Fruit fly (Drosophila melanogaster): ENCODE measurements around the gene Vha13.

Vha13 gene

DNA sequence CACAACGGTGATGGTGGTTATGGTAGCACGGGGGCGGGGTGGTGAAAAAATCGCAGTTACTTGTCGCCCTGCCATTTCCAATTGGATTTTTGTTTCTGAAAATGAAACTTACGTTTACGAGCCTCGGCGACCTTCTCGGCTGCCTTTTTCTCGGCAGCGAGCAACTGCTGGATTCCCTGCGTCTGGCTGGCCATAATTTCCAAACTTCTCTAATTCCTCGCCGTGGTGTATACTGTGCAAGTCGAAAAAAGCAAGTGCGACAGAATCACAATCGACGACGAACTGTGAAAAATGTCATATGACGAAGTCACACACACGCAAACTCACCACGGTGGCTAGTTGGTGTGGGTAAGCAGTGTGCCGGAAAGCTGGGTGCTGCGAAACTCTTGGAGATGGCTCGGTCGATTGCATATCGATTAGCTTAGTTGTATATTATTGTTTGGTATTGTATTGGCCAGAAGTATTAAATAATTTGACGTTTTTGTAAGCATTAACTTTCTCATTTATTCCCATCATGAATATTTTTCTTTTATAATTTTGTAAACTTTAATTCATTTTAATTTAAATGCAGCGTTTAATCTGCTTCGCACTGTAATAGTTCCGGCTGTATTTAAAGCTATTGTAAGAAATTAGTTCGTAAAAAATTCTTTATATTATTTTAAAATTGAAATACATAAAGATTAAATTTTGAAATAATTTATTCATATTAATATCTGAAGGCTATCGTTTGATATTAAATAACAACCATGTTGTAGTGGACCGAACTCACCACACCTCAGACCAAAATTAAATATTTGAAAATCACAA is at the start of gene Vha13:
Gene Vha13, minus strand, starts transcription at position 293 of the 807 bp plus-strand sequence.
- TF ChIP-seq cwo (GFP tag; optimal IDR thresholded peaks at IDR 0.05) (no peak), Gsc (GFP tag; IDR thresholded peaks at IDR 0.05) (no peak), phol (tag; optimal IDR thresholded peaks at IDR 0.05) (peak; percentile 29), CG17361 (GFP tag; IDR thresholded peaks at IDR 0.05) (peak; percentile 69), CG16863 (GFP tag; optimal IDR thresholded peaks at IDR 0.05) (peak; percentile 11), CG18619 (GFP tag; optimal IDR thresholded peaks at IDR 0.05) (peak; percentile 24), CG14965 (GFP tag; optimal IDR thresholded peaks at IDR 0.05; ENCODE audit: borderline replicate concordance) (no peak), mld (GFP tag; IDR thresholded peaks at IDR 0.05; ENCODE audit: partially characterized antibody) (peak; percentile 48; the same call in 1 of the 3 replicates), CG6854 (GFP tag; optimal IDR thresholded peaks at IDR 0.05) (peak; percentile 57), fd96Cb (tag; optimal IDR thresholded peaks at IDR 0.05) (no peak), CG11085 (GFP tag; IDR thresholded peaks at IDR 0.05) (no peak), Aef1 (GFP tag; IDR thresholded peaks at IDR 0.05) (peak; percentile 68), Jarid2 (GFP tag; optimal IDR thresholded peaks at IDR 0.05) (peak; percentile 50), tx (GFP tag; optimal IDR thresholded peaks at IDR 0.05) (no peak), CG17912 (GFP tag; optimal IDR thresholded peaks at IDR 0.05) (no peak), sna (GFP tag; IDR thresholded peaks at IDR 0.05; ENCODE audit: partially characterized antibody) (no peak; the same call in none of the 2 replicates), Abd-B (GFP tag; optimal IDR thresholded peaks at IDR 0.05) (no peak), CG11560 (tag; IDR thresholded peaks at IDR 0.05) (0 out of 3 replicates have a peak, but pooled peaks have one; percentile 9), CG1603 (tag; optimal IDR thresholded peaks at IDR 0.05) (peak; percentile 49), Taf1 (GFP tag; IDR thresholded peaks at IDR 0.05) (peak; percentile 58; the same call in 1 of the 2 replicates), Hmr (GFP tag; optimal IDR thresholded peaks at IDR 0.05) (peak; percentile 47), CG11247 (GFP tag; IDR thresholded peaks at IDR 0.05) (peak; percentile 76), kay (GFP tag; optimal IDR thresholded peaks at IDR 0.05) (no peak), CG8478 (optimal IDR thresholded peaks at IDR 0.05) (no peak), Dip2 (GFP tag; IDR thresholded peaks at IDR 0.05) (no peak), danr (GFP tag; IDR thresholded peaks at IDR 0.05) (peak; percentile 52; the same call in 1 of the 2 replicates), CG9727 (GFP tag; optimal IDR thresholded peaks at IDR 0.05) (peak; percentile 33), CG2199 (GFP tag; IDR thresholded peaks at IDR 0.05) (0 out of 3 replicates have a peak, but pooled peaks have one; percentile 60), nom (GFP tag; optimal IDR thresholded peaks at IDR 0.05) (peak; percentile 80), CG17829 (tag; optimal IDR thresholded peaks at IDR 0.05) (no peak), btn (GFP tag; optimal IDR thresholded peaks at IDR 0.05) (no peak), cad (GFP tag; optimal IDR thresholded peaks at IDR 0.05) (no peak), tup (GFP tag; optimal IDR thresholded peaks at IDR 0.05) (no peak), wor (GFP tag; IDR thresholded peaks at IDR 0.05) (no peak), insv (GFP tag; optimal IDR thresholded peaks at IDR 0.05) (peak; percentile 67 to 93), CG18599 (GFP tag; optimal IDR thresholded peaks at IDR 0.05) (peak; percentile 73), tna (GFP tag; IDR thresholded peaks at IDR 0.05; ENCODE audit: partially characterized antibody) (peak; percentile 18; the same call in 1 of the 2 replicates), dysf (GFP tag; IDR thresholded peaks at IDR 0.05) (peak; percentile 63; the same call in 2 of the 3 replicates), CG1024 (GFP tag; IDR thresholded peaks at IDR 0.05) (peak; percentile 14; the same call in 1 of the 2 replicates), CG2120 (GFP tag; optimal IDR thresholded peaks at IDR 0.05) (peak; percentile 58), bcd (GFP tag; optimal IDR thresholded peaks at IDR 0.05) (no peak), Sox100B (GFP tag; optimal IDR thresholded peaks at IDR 0.05) (no peak), Myb (GFP tag; optimal IDR thresholded peaks at IDR 0.05) (peak; percentile 40), CG18764 (GFP tag; optimal IDR thresholded peaks at IDR 0.05) (no peak), zf30C (GFP tag; optimal IDR thresholded peaks at IDR 0.05) (no peak), ftz-f1 (GFP tag; optimal IDR thresholded peaks at IDR 0.05) (peak; percentile 53), CG10147 (GFP tag; optimal IDR thresholded peaks at IDR 0.05) (peak; percentile 34), nau (GFP tag; optimal IDR thresholded peaks at IDR 0.05) (no peak)
